Worm (Caenorhabditis elegans): ENCODE data around the gene K09E9.7.

The K09E9.7 gene

DNA sequence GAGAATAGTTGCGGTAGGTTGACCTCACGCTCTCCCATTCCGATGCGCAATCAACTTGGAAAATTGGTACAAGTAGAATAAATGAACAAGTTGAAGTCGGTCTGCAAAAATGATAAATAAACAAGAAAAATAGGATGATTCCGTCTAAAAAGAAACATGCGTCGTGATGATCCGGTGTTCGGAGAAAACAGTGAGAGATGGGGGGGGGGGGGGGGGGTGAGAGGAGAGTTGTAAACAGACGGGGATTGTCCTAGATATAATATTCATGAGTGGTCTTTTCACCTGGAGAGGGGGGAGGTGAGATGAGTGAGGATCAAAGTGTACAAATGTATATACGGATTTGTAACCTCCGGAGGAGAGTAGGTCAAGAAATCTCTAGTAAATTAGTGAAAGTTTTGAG is 34.9 kb downstream of the K09E9.7 start, which contains the start of gene F59D12.2:
Gene F59D12.2 (minus strand): TSS at position 101 of the 400 bp plus-strand sequence.
- no peak for TF ChIP-seq zag-1 (tag; optimal IDR thresholded peaks at IDR 0.05)

DNA sequence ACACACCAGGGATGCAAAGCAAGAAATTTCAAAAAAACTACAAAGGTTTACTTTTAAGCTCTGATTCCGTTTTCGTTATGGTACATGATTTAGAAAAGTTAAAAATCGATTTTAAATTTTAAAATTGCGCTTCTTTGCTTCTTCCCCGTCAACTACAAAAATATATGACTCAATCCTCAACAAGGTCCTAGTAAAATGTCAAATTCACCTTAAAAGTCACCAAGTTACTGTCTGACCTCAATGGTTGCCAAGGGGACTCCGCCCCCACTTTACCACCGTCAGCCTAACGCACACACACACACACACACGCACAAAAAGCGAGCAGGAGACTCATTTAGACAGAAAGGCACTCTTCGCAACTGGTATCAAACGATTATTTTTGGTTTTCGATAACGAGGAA is 40.7 kb downstream of the K09E9.7 start, which contains the start of gene gpn-1:
Gene gpn-1 (plus strand): TSS at position 301 of the 400 bp plus-strand sequence.
- TF ChIP-seq mdl-1 (tag; optimal IDR thresholded peaks at IDR 0.05) (no peak), aly-2 (tag; optimal IDR thresholded peaks at IDR 0.05) (no peak), zip-4 (GFP tag; optimal IDR thresholded peaks at IDR 0.05) (no peak), elt-3 (tag; optimal IDR thresholded peaks at IDR 0.05) (no peak), mab-9 (GFP tag; IDR thresholded peaks at IDR 0.05) (no peak), rnt-1 (tag; optimal IDR thresholded peaks at IDR 0.05) (no peak), nhr-19 (GFP tag; conservative IDR thresholded peaks at IDR 0.05) (no peak), lin-14 (GFP tag; optimal IDR thresholded peaks at IDR 0.05) (no peak), nhr-85 (tag) (no peak), grh-1 (GFP tag; IDR thresholded peaks at IDR 0.05) (no peak), fkh-10 (GFP tag; optimal IDR thresholded peaks at IDR 0.05) (no peak), lsy-2 (tag; optimal IDR thresholded peaks at IDR 0.05) (no peak), vab-15 (tag; optimal IDR thresholded peaks at IDR 0.05) (no peak), tbx-2 (tag; optimal IDR thresholded peaks at IDR 0.05) (no peak), aha-1 (tag; optimal IDR thresholded peaks at IDR 0.05) (no peak), sup-37 (GFP tag; optimal IDR thresholded peaks at IDR 0.05) (no peak), ces-1 (GFP tag; optimal IDR thresholded peaks at IDR 0.05) (no peak), ets-5 (GFP tag; IDR thresholded peaks at IDR 0.05) (no peak), unc-98 (GFP tag; IDR thresholded peaks at IDR 0.05) (no peak), elt-2 (tag; optimal IDR thresholded peaks at IDR 0.05) (no peak)

DNA sequence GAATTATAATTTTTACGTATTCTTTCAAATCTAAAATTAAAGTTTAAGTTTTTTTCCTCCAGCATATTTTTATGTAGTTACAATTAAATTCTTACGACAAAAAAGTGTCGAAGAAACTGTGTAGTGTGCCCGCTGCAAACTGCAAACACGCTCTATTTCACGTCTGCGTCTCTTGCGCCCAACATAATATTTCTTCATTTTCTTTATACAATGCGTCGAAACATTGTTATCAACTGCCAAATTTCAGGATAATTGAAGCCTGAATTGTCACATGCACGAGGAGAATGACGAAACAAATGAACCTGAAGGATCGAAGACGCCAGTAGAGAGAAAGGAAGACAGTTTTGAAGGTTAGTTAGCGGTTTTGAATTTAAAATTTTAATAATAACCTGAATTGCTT is 48.5 kb downstream of the K09E9.7 start, which contains the start of gene C03H12.1:
Gene C03H12.1 (plus strand): TSS at position 206 of the 400 bp plus-strand sequence.
- TF ChIP-seq elt-2 (tag; optimal IDR thresholded peaks at IDR 0.05) = peak; percentile 68
- TF ChIP-seq lin-35 (GFP tag; optimal IDR thresholded peaks at IDR 0.05) = peak in 1 of 2 experiments; percentile 42
- TF ChIP-seq blmp-1 (tag; optimal IDR thresholded peaks at IDR 0.05) = peak; percentile 11
- peak; percentile 27 for TF ChIP-seq nhr-20 (tag; optimal IDR thresholded peaks at IDR 0.05)
- peak in 1 of 6 experiments; percentile 14 for TF ChIP-seq elt-3 (tag; optimal IDR thresholded peaks at IDR 0.05)
- peak; percentile 6 for TF ChIP-seq mep-1 (tag; optimal IDR thresholded peaks at IDR 0.05)
- no peak for TF ChIP-seq ztf-4 (tag; optimal IDR thresholded peaks at IDR 0.05)
- peak in 1 of 2 experiments; percentile 7 for TF ChIP-seq mdl-1 (tag; optimal IDR thresholded peaks at IDR 0.05)
- TF ChIP-seq hpl-2 (GFP tag; optimal IDR thresholded peaks at IDR 0.05) = no peak

All from whole organism, L1 larva.